Fruit fly (Drosophila melanogaster) whole organism, pupa: Measurements from ENCODE around the gene CG31229.

Source experiments
- CG10348 ChIP-seq: fragments of 200-800 bp; sonication (Bioruptor generic); IDR thresholded peaks from 2 replicates; pipeline ENCODE4 v1.3.6; 2022; ENCODE audit warnings: missing biosample characterization, missing genetic modification characterization
- CG12605 ChIP-seq: fragments of 200-800 bp; sonication (Bioruptor generic); IDR thresholded peaks from 2 replicates; pipeline ENCODE4 v1.3.6; 2022; ENCODE audit warnings: missing biosample characterization, missing genetic modification characterization
- CG13204 ChIP-seq: fragments of 200-800 bp; sonication (Bioruptor generic); optimal IDR thresholded peaks from 2 replicates; lab custom pipeline; 2018; ENCODE audit warnings: missing biosample characterization, mild to moderate bottlenecking, missing genetic modification characterization, moderate library complexity
- CG14655 ChIP-seq: fragments of 200-800 bp; sonication (Bioruptor generic); optimal IDR thresholded peaks from 3 replicates; lab custom pipeline; 2017; ENCODE audit warnings: mild to moderate bottlenecking, missing biosample characterization, missing genetic modification reagents, missing genetic modification characterization
- CG15710 ChIP-seq: fragments of 200-800 bp; sonication (Bioruptor generic); optimal IDR thresholded peaks from 2 replicates; lab custom pipeline; 2018; ENCODE audit warnings: missing biosample characterization, mild to moderate bottlenecking, missing genetic modification characterization, moderate library complexity
- CG17806 ChIP-seq: fragments of 200-800 bp; sonication (Bioruptor generic); optimal IDR thresholded peaks from 2 replicates; lab custom pipeline; 2018; ENCODE audit warnings: missing biosample characterization, mild to moderate bottlenecking, missing genetic modification characterization, moderate library complexity
- CG32121 ChIP-seq: fragments of 200-800 bp; sonication (Bioruptor generic); IDR thresholded peaks from 2 replicates; pipeline ENCODE4 v1.3.6; 2022; ENCODE audit warnings: missing biosample characterization, missing genetic modification characterization
- CG34367 ChIP-seq: fragments of 200-800 bp; sonication (Bioruptor generic); optimal IDR thresholded peaks from 2 replicates; lab custom pipeline; 2018; ENCODE audit warnings: missing biosample characterization, mild to moderate bottlenecking, missing genetic modification characterization
- CG4496 ChIP-seq: fragments of 200-800 bp; sonication (Bioruptor generic); IDR thresholded peaks from 3 replicates; pipeline ENCODE4 v1.3.6; 2022; ENCODE audit warnings: missing biosample characterization, missing genetic modification characterization
- CG8159 ChIP-seq: fragments of 200-800 bp; sonication (Bioruptor generic); optimal IDR thresholded peaks from 3 replicates; lab custom pipeline; 2018; ENCODE audit warnings: missing biosample characterization, mild to moderate bottlenecking, missing genetic modification characterization, moderate library complexity
- CG8301 ChIP-seq: fragments of 200-800 bp; sonication (Bioruptor generic); optimal IDR thresholded peaks from 2 replicates; lab custom pipeline; 2018; ENCODE audit warnings: missing biosample characterization, mild to moderate bottlenecking, missing genetic modification characterization
- CG9948 ChIP-seq: fragments of 200-800 bp; sonication (Bioruptor generic); optimal IDR thresholded peaks from 2 replicates; lab custom pipeline; 2018; ENCODE audit warnings: missing biosample characterization, mild to moderate bottlenecking, missing genetic modification characterization, moderate library complexity
- D1 ChIP-seq: fragments of 200-800 bp; sonication (Bioruptor generic); optimal IDR thresholded peaks from 2 replicates; lab custom pipeline; 2018; ENCODE audit warnings: missing biosample characterization, mild to moderate bottlenecking, missing genetic modification characterization, moderate library complexity
- EcR ChIP-seq: fragments of 200-800 bp; sonication (Bioruptor generic); optimal IDR thresholded peaks from 3 replicates; lab custom pipeline; 2019; ENCODE audit warnings: missing biosample characterization, missing genetic modification characterization, mild to moderate bottlenecking, moderate library complexity, missing genetic modification reagents
- Ets98B ChIP-seq: fragments of 200-800 bp; sonication (Bioruptor generic); IDR thresholded peaks from 2 replicates; pipeline ENCODE4 v1.3.6; 2022; ENCODE audit warnings: missing biosample characterization, missing genetic modification characterization
- Pif1A ChIP-seq: fragments of 200-800 bp; sonication (Bioruptor generic); optimal IDR thresholded peaks from 3 replicates; lab custom pipeline; 2016; ENCODE audit warnings: missing biosample characterization, missing genetic modification characterization
- Pif1B ChIP-seq: fragments of 200-800 bp; sonication (Bioruptor generic); optimal IDR thresholded peaks from 3 replicates; lab custom pipeline; 2016; ENCODE audit warnings: missing biosample characterization, missing genetic modification characterization
- Snoo ChIP-seq: fragments of 200-800 bp; sonication (Bioruptor generic); optimal IDR thresholded peaks from 3 replicates; lab custom pipeline; 2017; ENCODE audit warnings: missing biosample characterization, mild to moderate bottlenecking, missing genetic modification characterization, inconsistent platforms
- fd96Ca ChIP-seq: fragments of 200-800 bp; sonication (Bioruptor generic); IDR thresholded peaks from 3 replicates; pipeline ENCODE4 v1.3.6; 2022; ENCODE audit warnings: missing biosample characterization, missing genetic modification characterization
- gl ChIP-seq: fragments of 200-800 bp; sonication (Bioruptor generic); optimal IDR thresholded peaks from 2 replicates; lab custom pipeline; 2018; ENCODE audit warnings: missing biosample characterization, mild to moderate bottlenecking, missing genetic modification characterization
- rn ChIP-seq: fragments of 200-800 bp; sonication (Bioruptor generic); IDR thresholded peaks from 2 replicates; pipeline ENCODE4 v1.3.6; 2022; ENCODE audit warnings: missing biosample characterization, missing genetic modification characterization

CG31229 gene

dm6 chr3R:18633099-18633498 is 34.6 kb upstream of the CG31229 start:
- TF ChIP-seq CG9948 (tag; lab: Kevin White, UChicago) (no peak), CG8301 (peak; percentile 11), CG4496 (GFP tag; lab: Robert Waterston, UW) (no peak), CG32121 (GFP tag; lab: Robert Waterston, UW) (0 out of 2 replicates have a peak, but pooled peaks have one; percentile 22), CG14655 (GFP tag; lab: Kevin White, UChicago) (peak; percentile 9)

- TF ChIP-seq Pif1A (GFP tag; lab: Kevin White, UChicago) (peak; percentile 30), Ets98B (GFP tag; lab: Robert Waterston, UW) (peak; percentile 64), D1 (tag; lab: Kevin White, UChicago) (no peak), CG9948 (tag; lab: Kevin White, UChicago) (no peak), CG8301 (no peak), EcR (no peak), rn (no peak), CG34367 (tag; lab: Kevin White, UChicago) (no peak), CG17806 (peak; percentile 9), CG15710 (no peak), CG32121 (GFP tag; lab: Robert Waterston, UW) (peak; percentile 59), fd96Ca (GFP tag; lab: Robert Waterston, UW) (peak; percentile 42; the same call in 1 of the 3 replicates), CG14655 (GFP tag; lab: Kevin White, UChicago) (no peak), gl (tag; lab: Kevin White, UChicago) (no peak), CG10348 (GFP tag; lab: Robert Waterston, UW) (no peak), CG13204 (GFP tag; lab: Kevin White, UChicago) (no peak), CG12605 (GFP tag; lab: Robert Waterston, UW) (peak; percentile 27; the same call in 1 of the 2 replicates), CG4496 (GFP tag; lab: Robert Waterston, UW) (peak; percentile 55; the same call in 1 of the 3 replicates), CG8159 (tag; lab: Kevin White, UChicago) (peak; percentile 30), Snoo (tag; lab: Kevin White, UChicago) (no peak), Pif1B (GFP tag; lab: Kevin White, UChicago) (no peak)
Measured at dm6 chr3R:18639662-18640061, 28.0 kb upstream of the CG31229 start.

- no peak for TF ChIP-seq CG9948 (tag; lab: Kevin White, UChicago)
- TF ChIP-seq CG12605 (GFP tag; lab: Robert Waterston, UW), result peak; percentile 51
- TF ChIP-seq Pif1B (GFP tag; lab: Kevin White, UChicago), result peak; percentile 13
Measured at dm6 chr3R:18641242-18641757, 26.4 kb upstream of the CG31229 start, which contains the start of gene CG14301. Gene CG14301, minus strand, starts transcription at chr3R:18641457.

- no peak for TF ChIP-seq rn
- TF ChIP-seq CG10348 (GFP tag; lab: Robert Waterston, UW), result no peak
- TF ChIP-seq CG15710, result no peak
- no peak for TF ChIP-seq CG8159 (tag; lab: Kevin White, UChicago)
Measured at dm6 chr3R:18643646-18644045, 24.0 kb upstream of the CG31229 start.

DNA sequence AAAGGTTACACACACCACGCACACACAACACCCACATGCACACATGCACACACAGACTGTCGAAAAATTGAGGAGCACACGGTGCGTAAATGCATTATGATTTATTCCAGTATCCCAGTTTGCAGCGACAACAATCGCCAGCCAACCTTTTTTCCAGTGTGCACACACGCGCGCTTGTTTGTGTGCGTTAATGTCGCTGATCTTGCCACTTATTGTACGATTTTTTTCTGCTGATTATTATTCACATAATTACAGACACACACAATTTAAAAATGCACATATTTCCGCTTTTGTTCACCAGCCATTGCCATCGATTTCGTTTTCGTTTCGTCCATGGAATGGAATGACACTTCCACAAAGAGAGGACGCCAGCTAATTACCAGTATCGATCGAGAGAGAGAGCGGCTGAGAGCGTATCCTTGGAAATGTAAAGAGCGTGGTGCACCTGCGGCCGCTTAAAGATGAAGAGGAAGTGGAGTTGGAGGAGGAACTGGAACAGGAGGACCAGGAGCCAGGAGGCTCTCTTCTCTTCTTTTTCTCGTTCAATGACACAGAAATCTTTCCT is 9.2 kb upstream of the CG31229 start:
- TF ChIP-seq Pif1A (GFP tag; lab: Kevin White, UChicago), result no peak
- TF ChIP-seq EcR, result peak; percentile 98

dm6 chr3R:18658945-18659642 is 8.6 kb upstream of the CG31229 start, which contains the start of the genes CG31224 and CstF64:
Gene CG31224, minus strand, starts transcription at chr3R:18659309.
Gene CstF64, plus strand, starts transcription at chr3R:18659618.
- TF ChIP-seq Pif1A (GFP tag; lab: Kevin White, UChicago), result no peak
- no peak for TF ChIP-seq fd96Ca (GFP tag; lab: Robert Waterston, UW)
- TF ChIP-seq CG34367 (tag; lab: Kevin White, UChicago), result peak; percentile 57
- TF ChIP-seq CG32121 (GFP tag; lab: Robert Waterston, UW), result peak; percentile 76
- peak; percentile 76 for TF ChIP-seq CG17806
- TF ChIP-seq CG9948 (tag; lab: Kevin White, UChicago), result peak; percentile 61
- TF ChIP-seq CG8301, result peak; percentile 65
- no peak for TF ChIP-seq CG12605 (GFP tag; lab: Robert Waterston, UW)
- TF ChIP-seq Snoo (tag; lab: Kevin White, UChicago), result peak; percentile 71
- no peak for TF ChIP-seq CG13204 (GFP tag; lab: Kevin White, UChicago)
- TF ChIP-seq gl (tag; lab: Kevin White, UChicago), result peak; percentile 2
- TF ChIP-seq Ets98B (GFP tag; lab: Robert Waterston, UW), result peak; percentile 76
- TF ChIP-seq CG10348 (GFP tag; lab: Robert Waterston, UW), result peak; percentile 50; the same call in 1 of the 2 replicates
- peak; percentile 75 for TF ChIP-seq CG8159 (tag; lab: Kevin White, UChicago)
- TF ChIP-seq EcR, result peak; percentile 84
- no peak for TF ChIP-seq CG14655 (GFP tag; lab: Kevin White, UChicago)
- TF ChIP-seq Pif1B (GFP tag; lab: Kevin White, UChicago), result no peak
- peak; percentile 54; the same call in 1 of the 2 replicates for TF ChIP-seq rn
- TF ChIP-seq CG15710, result peak; percentile 77
- peak; percentile 83 for TF ChIP-seq CG4496 (GFP tag; lab: Robert Waterston, UW)
- no peak for TF ChIP-seq D1 (tag; lab: Kevin White, UChicago)
- TF ChIP-seq, all 21 proteins: peak for 14
